Worm (Caenorhabditis elegans) whole organism, L4/young adult: Measurements from ENCODE around the gene Y71H2B.4.

Source experiments
- dao-5 ChIP-seq: sonication (generic microtip); optimal IDR thresholded peaks from 2 replicates; lab custom pipeline; 2016; ENCODE audit warnings: missing genotype, missing genetic modification characterization, moderate library complexity, missing compliant biosample characterization
- him-1 ChIP-seq: sonication (generic microtip); optimal IDR thresholded peaks from 2 replicates; lab custom pipeline; 2016; ENCODE audit warnings: missing genotype, missing genetic modification reagents, missing genetic modification characterization, missing compliant biosample characterization

ce11 chrIII:2578993-2579392 lies 39.8 kb upstream of the Y71H2B.4 start, which contains the start of gene Y71H2B.8:
- TF ChIP-seq him-1 (tag; lab: Kevin White, UChicago) (no peak), dao-5 (tag; lab: Kevin White, UChicago) (no peak)
